Fruit fly (Drosophila melanogaster): ENCODE data around the gene CG3815.

Gene CG3815

DNA sequence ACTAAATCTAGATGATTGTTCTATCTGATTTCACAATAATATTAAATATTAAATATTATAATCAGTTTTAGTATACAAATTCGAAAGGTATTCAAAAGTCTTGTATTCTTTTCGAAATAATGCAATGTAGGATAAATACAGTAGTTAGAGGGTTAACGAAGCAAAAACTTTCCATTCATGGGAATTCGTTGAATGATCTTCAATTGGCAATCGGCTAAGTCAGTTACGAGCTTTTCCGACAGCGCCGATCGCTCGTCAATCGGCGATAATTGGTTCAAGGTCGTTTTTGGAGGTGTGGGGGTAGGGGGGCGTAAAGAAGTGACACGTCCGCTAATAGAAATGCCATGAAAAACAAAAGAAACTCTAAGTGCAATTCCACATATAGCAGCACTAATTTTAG is 51.0 kb downstream of the CG3815 start:
- TF ChIP-seq Dfd (GFP tag; optimal IDR thresholded peaks at IDR 0.05) (no peak), Jra (GFP tag; optimal IDR thresholded peaks at IDR 0.05) (no peak), Hnf4 (GFP tag; optimal IDR thresholded peaks at IDR 0.05) (no peak), jim (GFP tag; optimal IDR thresholded peaks at IDR 0.05) (no peak), HLH106 (tag; optimal IDR thresholded peaks at IDR 0.05) (no peak), pan (optimal IDR thresholded peaks at IDR 0.05) (no peak), Sp1 (GFP tag; optimal IDR thresholded peaks at IDR 0.05) (no peak), CG32264 (GFP tag; optimal IDR thresholded peaks at IDR 0.05) (no peak)

DNA sequence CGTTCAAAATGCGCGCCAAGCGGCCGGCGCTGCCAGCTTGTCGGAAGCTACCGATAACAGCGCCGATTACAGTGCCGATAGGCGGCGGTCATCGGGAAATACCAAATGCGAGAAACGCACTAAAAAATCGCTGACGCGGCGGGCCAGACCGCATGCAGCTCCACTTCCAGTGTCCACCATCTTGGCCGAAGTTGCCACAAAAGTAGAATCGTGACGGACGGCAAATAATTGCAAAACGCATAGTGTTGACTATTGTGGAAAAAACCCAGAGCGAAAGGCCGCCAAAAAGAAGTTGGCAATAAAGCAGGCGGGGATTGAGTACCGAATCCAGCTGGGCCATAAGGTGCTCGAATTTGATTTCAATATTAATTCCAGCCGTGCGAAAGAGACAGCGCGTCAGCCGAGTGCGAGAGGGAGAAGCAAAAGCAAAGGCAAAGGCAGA is 51.8 kb downstream of the CG3815 start, which contains the start of gene CG3847:
Gene CG3847 (plus strand): TSS at position 178 of the 442 bp plus-strand sequence.
- no peak for TF ChIP-seq Abd-B (GFP tag; optimal IDR thresholded peaks at IDR 0.05)
- peak in 1 of 2 experiments; percentile 48 for TF ChIP-seq foxo (GFP tag; optimal IDR thresholded peaks at IDR 0.05)
- TF ChIP-seq OdsH (GFP tag; optimal IDR thresholded peaks at IDR 0.05), result peak; percentile 39
- TF ChIP-seq Dif (GFP tag; optimal IDR thresholded peaks at IDR 0.05; ENCODE audit: partially characterized antibody), result no peak
- peak; percentile 9 for TF ChIP-seq fru (GFP tag; optimal IDR thresholded peaks at IDR 0.05)
- TF ChIP-seq GATAd (GFP tag; optimal IDR thresholded peaks at IDR 0.05), result no peak
- peak in 1 of 2 experiments; percentile 23 for TF ChIP-seq dl (GFP tag; optimal IDR thresholded peaks at IDR 0.05; ENCODE audit: insufficient read depth in 1 of 2, partially characterized antibody in 2 of 2)
- TF ChIP-seq ey (GFP tag; optimal IDR thresholded peaks at IDR 0.05), result peak; percentile 20
- TF ChIP-seq Hr78 (GFP tag; optimal IDR thresholded peaks at IDR 0.05), result no peak
- no peak for TF ChIP-seq Hr83 (GFP tag; optimal IDR thresholded peaks at IDR 0.05; ENCODE audit: poor library complexity, severe bottlenecking)
- peak; percentile 12 for TF ChIP-seq dsf (GFP tag; optimal IDR thresholded peaks at IDR 0.05; ENCODE audit: borderline replicate concordance)
- TF ChIP-seq Rel (GFP tag; optimal IDR thresholded peaks at IDR 0.05), result no peak
- TF ChIP-seq Rel (tag; optimal IDR thresholded peaks at IDR 0.05), result peak; percentile 72
- TF ChIP-seq Myc (optimal IDR thresholded peaks at IDR 0.05), result no peak
- TF ChIP-seq CrebA (GFP tag; optimal IDR thresholded peaks at IDR 0.05; ENCODE audit: borderline replicate concordance), result no peak
- peak; percentile 22 for TF ChIP-seq CG9705 (GFP tag; optimal IDR thresholded peaks at IDR 0.05)
- TF ChIP-seq CG32264 (GFP tag; optimal IDR thresholded peaks at IDR 0.05), result no peak
- no peak for TF ChIP-seq N (GFP tag; optimal IDR thresholded peaks at IDR 0.05)
- peak; percentile 55 for TF ChIP-seq Hnf4 (GFP tag; optimal IDR thresholded peaks at IDR 0.05)
- no peak for TF ChIP-seq woc (GFP tag; optimal IDR thresholded peaks at IDR 0.05)
- TF ChIP-seq Mio (GFP tag; optimal IDR thresholded peaks at IDR 0.05), result no peak
- peak; percentile 68 for TF ChIP-seq psq (GFP tag; optimal IDR thresholded peaks at IDR 0.05)
- TF ChIP-seq Vsx2 (GFP tag; optimal IDR thresholded peaks at IDR 0.05; ENCODE audit: partially characterized antibody), result no peak
- TF ChIP-seq usp (GFP tag; optimal IDR thresholded peaks at IDR 0.05), result no peak
- TF ChIP-seq jim (GFP tag; optimal IDR thresholded peaks at IDR 0.05), result no peak
- TF ChIP-seq sage (GFP tag; optimal IDR thresholded peaks at IDR 0.05), result no peak
- peak; percentile 20 for TF ChIP-seq HLH106 (tag; optimal IDR thresholded peaks at IDR 0.05)
- no peak for TF ChIP-seq sv (GFP tag; optimal IDR thresholded peaks at IDR 0.05)
- TF ChIP-seq Sp1 (GFP tag; optimal IDR thresholded peaks at IDR 0.05), result peak; percentile 55
- no peak for TF ChIP-seq lola (GFP tag; optimal IDR thresholded peaks at IDR 0.05)
- TF ChIP-seq Jra (GFP tag; optimal IDR thresholded peaks at IDR 0.05), result no peak
- no peak for TF ChIP-seq Dfd (GFP tag; optimal IDR thresholded peaks at IDR 0.05)
- peak; percentile 56 for TF ChIP-seq br (GFP tag; optimal IDR thresholded peaks at IDR 0.05)
- no peak for TF ChIP-seq dmrt93B (GFP tag; optimal IDR thresholded peaks at IDR 0.05)
- TF ChIP-seq tai (GFP tag; optimal IDR thresholded peaks at IDR 0.05), result no peak
- no peak for TF ChIP-seq pan (optimal IDR thresholded peaks at IDR 0.05)
- peak; percentile 39 for TF ChIP-seq h (GFP tag; optimal IDR thresholded peaks at IDR 0.05)
- TF ChIP-seq rgr (GFP tag; optimal IDR thresholded peaks at IDR 0.05), result peak; percentile 63
- no peak for TF ChIP-seq brk (GFP tag; optimal IDR thresholded peaks at IDR 0.05)
